Worm (Caenorhabditis elegans) whole organism, L4 larva: ENCODE data around the gene skr-21.

Experiments
- ceh-82 ChIP-seq: sonication (generic microtip); optimal IDR thresholded peaks from 2 replicates; lab custom pipeline; 2017; ENCODE audit warnings: missing biosample characterization, missing genetic modification characterization
- jun-1 ChIP-seq: fragments of 150-350 bp; optimal IDR thresholded peaks from 2 replicates; lab custom pipeline; 2014; ENCODE audit warnings: missing biosample characterization, missing genetic modification reagents, missing genetic modification characterization
- skn-1 ChIP-seq: fragments of 150-350 bp; optimal IDR thresholded peaks from 2 replicates; lab custom pipeline; 2014; ENCODE audit warnings: missing biosample characterization, missing genetic modification characterization

DNA sequence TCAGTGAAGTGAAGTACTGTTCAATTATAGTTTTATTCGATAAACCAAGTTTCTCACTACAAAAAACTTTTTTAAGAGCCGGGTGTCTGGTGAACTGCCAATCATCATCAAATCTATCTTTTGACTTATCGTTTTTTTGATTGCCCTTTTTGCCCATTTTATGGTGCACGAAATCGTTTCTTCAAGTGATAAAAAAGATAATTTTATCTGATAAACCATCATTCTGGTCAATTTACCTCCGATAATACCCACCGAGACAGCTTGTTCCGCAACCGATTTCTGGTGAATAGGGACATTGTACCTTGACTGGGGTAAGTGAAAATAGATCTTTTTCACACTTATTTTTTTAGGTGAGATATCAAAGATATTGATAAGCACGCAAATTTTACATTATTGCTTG lies 31.1 kb upstream of the skr-21 start, which contains the start of gene K08H2.10:
- no peak for TF ChIP-seq ceh-82 (tag; lab: Kevin White, UChicago)
- TF ChIP-seq jun-1: no peak
- no peak for TF ChIP-seq skn-1
